Fruit fly (Drosophila melanogaster) whole organism, embryonic: ENCODE results near the gene NimC3.

ENCODE experiments used
- Abd-B ChIP-seq: fragments of 200-800 bp; sonication (Bioruptor generic); optimal IDR thresholded peaks from 2 replicates; lab custom pipeline; 2018; ENCODE audit warnings: missing biosample characterization, mild to moderate bottlenecking, missing genetic modification characterization, moderate library complexity
- Antp ChIP-seq: fragments of 200-800 bp; sonication (Bioruptor generic); optimal IDR thresholded peaks from 3 replicates; lab custom pipeline; 2016; ENCODE audit warnings: missing biosample characterization, missing genetic modification characterization
- CG10366 ChIP-seq: fragments of 200-800 bp; sonication (Bioruptor generic); IDR thresholded peaks from 2 replicates; pipeline ENCODE4 v1.3.6; 2022; ENCODE audit warnings: missing biosample characterization, missing genetic modification characterization
- CG10565 ChIP-seq: fragments of 200-800 bp; sonication (Bioruptor generic); optimal IDR thresholded peaks from 3 replicates; lab custom pipeline; 2016; ENCODE audit warnings: missing biosample characterization, mild to moderate bottlenecking, missing genetic modification characterization
- CG12155 ChIP-seq: fragments of 200-800 bp; sonication (Bioruptor generic); optimal IDR thresholded peaks from 3 replicates; lab custom pipeline; 2016; ENCODE audit warnings: missing biosample characterization, missing genetic modification characterization
- CG14710 ChIP-seq: fragments of 200-800 bp; sonication (Bioruptor generic); optimal IDR thresholded peaks from 3 replicates; lab custom pipeline; 2019; ENCODE audit warnings: missing biosample characterization, mild to moderate bottlenecking, missing genetic modification characterization, moderate library complexity
- CG1529 ChIP-seq: fragments of 200-800 bp; sonication (Bioruptor generic); optimal IDR thresholded peaks from 3 replicates; lab custom pipeline; 2018; ENCODE audit warnings: missing biosample characterization, missing genetic modification characterization
- CG15514 ChIP-seq: fragments of 200-800 bp; sonication (Bioruptor generic); optimal IDR thresholded peaks from 3 replicates; lab custom pipeline; 2017; ENCODE audit warnings: missing biosample characterization, missing genetic modification characterization, mild to moderate bottlenecking, moderate library complexity, missing genetic modification reagents
- CG31441 ChIP-seq: fragments of 200-800 bp; sonication (Bioruptor generic); IDR thresholded peaks from 2 replicates; pipeline ENCODE4 v1.3.6; 2022; ENCODE audit warnings: missing biosample characterization, missing genetic modification characterization
- CG3163 ChIP-seq: fragments of 200-800 bp; sonication (Bioruptor generic); optimal IDR thresholded peaks from 3 replicates; lab custom pipeline; 2016; ENCODE audit warnings: missing biosample characterization, missing genetic modification characterization
- CG5245 ChIP-seq: fragments of 200-800 bp; sonication (Bioruptor generic); optimal IDR thresholded peaks from 3 replicates; lab custom pipeline; 2016; ENCODE audit warnings: missing biosample characterization, missing genetic modification characterization
- CG6272 ChIP-seq: fragments of 200-800 bp; sonication (Bioruptor generic); IDR thresholded peaks from 2 replicates; pipeline ENCODE4 v1.3.6; 2022; ENCODE audit warnings: missing biosample characterization, missing genetic modification characterization
- CG6765 ChIP-seq: fragments of 200-800 bp; sonication (Bioruptor generic); optimal IDR thresholded peaks from 3 replicates; lab custom pipeline; 2017; ENCODE audit warnings: missing biosample characterization, mild to moderate bottlenecking, missing genetic modification characterization
- CG8478 ChIP-seq: fragments of >200 bp; optimal IDR thresholded peaks from 2 replicates; lab custom pipeline; 2018
- CG8765 ChIP-seq: fragments of 200-800 bp; sonication (Bioruptor generic); IDR thresholded peaks from 2 replicates; pipeline ENCODE4 v1.3.6; 2022; ENCODE audit warnings: missing biosample characterization, missing genetic modification characterization
- CG9817 ChIP-seq: fragments of 200-800 bp; sonication (Bioruptor generic); optimal IDR thresholded peaks from 2 replicates; lab custom pipeline; 2018; ENCODE audit warnings: missing biosample characterization, mild to moderate bottlenecking, missing genetic modification characterization, moderate library complexity
- CHES-1-like ChIP-seq: fragments of 200-800 bp; sonication (Bioruptor generic); optimal IDR thresholded peaks from 2 replicates; lab custom pipeline; 2016; ENCODE audit warnings: missing biosample characterization, missing genetic modification characterization
- CkIIα-i1 ChIP-seq: fragments of 200-800 bp; sonication (Bioruptor generic); IDR thresholded peaks from 2 replicates; pipeline ENCODE4 v1.3.6; 2022; ENCODE audit warnings: missing biosample characterization, missing genetic modification characterization
- Dip3 ChIP-seq: fragments of 200-800 bp; sonication (Bioruptor generic); optimal IDR thresholded peaks from 3 replicates; lab custom pipeline; 2016; ENCODE audit warnings: missing biosample characterization, missing genetic modification characterization
- Dll ChIP-seq: fragments of 200-800 bp; sonication (Bioruptor generic); IDR thresholded peaks from 4 replicates; pipeline ENCODE4 v1.3.6; 2022; ENCODE audit warnings: missing biosample characterization, missing genetic modification characterization; ENCODE audit not compliant: partially characterized antibody
- Doc3 ChIP-seq: fragments of 200-800 bp; sonication (Bioruptor generic); IDR thresholded peaks from 3 replicates; pipeline ENCODE4 v1.3.6; 2022; ENCODE audit warnings: missing biosample characterization, missing genetic modification characterization; ENCODE audit not compliant: partially characterized antibody
- HmgZ ChIP-seq: fragments of 200-800 bp; sonication (Bioruptor generic); optimal IDR thresholded peaks from 2 replicates; lab custom pipeline; 2018; ENCODE audit warnings: missing biosample characterization, mild to moderate bottlenecking, missing genetic modification characterization
- Hr78 ChIP-seq, 2 experiments: fragments of 200-800 bp in 1 of 2; fragments of >200 bp in 1 of 2; sonication (Bioruptor generic) in 1 of 2; optimal IDR thresholded peaks; 2 replicates each; lab custom pipeline; 2017 to 2019; ENCODE audit warnings: missing biosample characterization in 2 of 2, missing genetic modification characterization in 2 of 2, mild to moderate bottlenecking in 1 of 2, moderate library complexity in 1 of 2
- Max ChIP-seq: fragments of 200-800 bp; sonication (Bioruptor generic); optimal IDR thresholded peaks from 2 replicates; lab custom pipeline; 2016; ENCODE audit warnings: missing biosample characterization, mild to moderate bottlenecking, missing genetic modification characterization
- Myb ChIP-seq: fragments of 200-800 bp; sonication (Bioruptor generic); optimal IDR thresholded peaks from 2 replicates; lab custom pipeline; 2016; ENCODE audit warnings: missing biosample characterization, missing genetic modification characterization
- NK7.1 ChIP-seq: fragments of 200-800 bp; sonication (Bioruptor generic); optimal IDR thresholded peaks from 3 replicates; lab custom pipeline; 2016; ENCODE audit warnings: missing biosample characterization, missing genetic modification characterization
- Oaz ChIP-seq: fragments of 200-800 bp; sonication (Bioruptor generic); IDR thresholded peaks from 2 replicates; pipeline ENCODE4 v1.3.6; 2022; ENCODE audit warnings: missing biosample characterization, missing genetic modification characterization
- Pdp1 ChIP-seq, 2 experiments: fragments of 200-800 bp; sonication (Bioruptor generic); optimal IDR thresholded peaks; 3 replicates each; lab custom pipeline; 2016; ENCODE audit warnings: missing biosample characterization in 2 of 2, missing genetic modification characterization in 2 of 2, mild to moderate bottlenecking in 1 of 2, moderate library complexity in 1 of 2
- Ravus ChIP-seq: fragments of 200-800 bp; sonication (Bioruptor generic); IDR thresholded peaks from 2 replicates; pipeline ENCODE4 v1.3.6; 2022; ENCODE audit warnings: missing biosample characterization, missing genetic modification characterization
- Ssrp ChIP-seq: fragments of 200-800 bp; sonication (Bioruptor generic); optimal IDR thresholded peaks from 2 replicates; lab custom pipeline; 2018; ENCODE audit warnings: missing biosample characterization, mild to moderate bottlenecking, missing genetic modification characterization, moderate library complexity
- bab2 ChIP-seq: fragments of 200-800 bp; sonication (Bioruptor generic); optimal IDR thresholded peaks from 2 replicates; lab custom pipeline; 2016; ENCODE audit warnings: missing biosample characterization, missing genetic modification characterization
- bbx ChIP-seq: fragments of 200-800 bp; sonication (Bioruptor generic); IDR thresholded peaks from 2 replicates; pipeline ENCODE4 v1.3.6; 2022; ENCODE audit warnings: missing biosample characterization, missing genetic modification characterization; ENCODE audit not compliant: partially characterized antibody
- danr ChIP-seq: fragments of 200-800 bp; sonication (Bioruptor generic); IDR thresholded peaks from 2 replicates; pipeline ENCODE4 v1.3.6; 2022; ENCODE audit warnings: missing biosample characterization, missing genetic modification characterization
- dpn ChIP-seq, 2 experiments: fragments of 200-800 bp; sonication (Bioruptor generic); optimal IDR thresholded peaks; 3 replicates each; lab custom pipeline; 2016; ENCODE audit warnings: missing biosample characterization in 2 of 2, missing genetic modification characterization in 2 of 2
- eve ChIP-seq, 2 experiments: fragments of >200 bp; optimal IDR thresholded peaks; 2 replicates each; lab custom pipeline; 2017; ENCODE audit warnings: missing biosample characterization in 2 of 2, missing genetic modification characterization in 2 of 2
- hbn ChIP-seq: fragments of 200-800 bp; sonication (Bioruptor generic); IDR thresholded peaks from 2 replicates; pipeline ENCODE4 v1.3.6; 2022; ENCODE audit warnings: missing biosample characterization, missing genetic modification characterization; ENCODE audit not compliant: partially characterized antibody
- her ChIP-seq: fragments of 200-800 bp; sonication (Bioruptor generic); optimal IDR thresholded peaks from 2 replicates; lab custom pipeline; 2016; ENCODE audit warnings: missing biosample characterization, missing genetic modification characterization
- jumu ChIP-seq: fragments of 200-800 bp; sonication (Bioruptor generic); optimal IDR thresholded peaks from 3 replicates; lab custom pipeline; 2016; ENCODE audit warnings: missing biosample characterization, missing genetic modification characterization
- lbe ChIP-seq: fragments of 200-800 bp; sonication (Bioruptor generic); optimal IDR thresholded peaks from 2 replicates; lab custom pipeline; 2016; ENCODE audit warnings: missing biosample characterization, mild to moderate bottlenecking, missing genetic modification characterization
- lov ChIP-seq, 2 experiments: fragments of 200-800 bp in 1 of 2; fragments of >200 bp in 1 of 2; sonication (Bioruptor generic) in 1 of 2; IDR thresholded peaks in 1 of 2; optimal IDR thresholded peaks in 1 of 2; 2 replicates in 1 of 2; 3 replicates in 1 of 2; pipeline versions ENCODE4 v1.3.6 to Lab custom; 2017 to 2022; ENCODE audit warnings: missing biosample characterization in 1 of 2, missing genetic modification characterization in 1 of 2
- prd ChIP-seq, 3 experiments: fragments of >200 bp in 2 of 3; fragments of 200-800 bp in 1 of 3; sonication (Bioruptor generic) in 1 of 3; optimal IDR thresholded peaks in 2 of 3; IDR thresholded peaks in 1 of 3; 2 replicates in 2 of 3; 3 replicates in 1 of 3; pipeline versions ENCODE4 v1.3.6 to Lab custom; 2017 to 2022; ENCODE audit warnings: missing biosample characterization in 1 of 3, missing genetic modification characterization in 1 of 3
- sima ChIP-seq: fragments of 200-800 bp; sonication (Bioruptor generic); optimal IDR thresholded peaks from 2 replicates; lab custom pipeline; 2016; ENCODE audit warnings: missing biosample characterization, missing genetic modification characterization
- sisA ChIP-seq: fragments of 200-800 bp; sonication (Bioruptor generic); IDR thresholded peaks from 2 replicates; pipeline ENCODE4 v1.3.6; 2022; ENCODE audit warnings: missing biosample characterization, missing genetic modification characterization
- slou ChIP-seq: fragments of 200-800 bp; sonication (Bioruptor generic); optimal IDR thresholded peaks from 3 replicates; lab custom pipeline; 2016; ENCODE audit warnings: missing biosample characterization, missing genetic modification characterization
- ssp ChIP-seq: fragments of 200-800 bp; sonication (Bioruptor generic); IDR thresholded peaks from 2 replicates; pipeline ENCODE4 v1.3.6; 2022; ENCODE audit warnings: missing biosample characterization, missing genetic modification characterization
- tna ChIP-seq: fragments of 200-800 bp; sonication (Bioruptor generic); IDR thresholded peaks from 2 replicates; pipeline ENCODE4 v1.3.6; 2022; ENCODE audit warnings: missing biosample characterization, missing genetic modification characterization; ENCODE audit not compliant: partially characterized antibody
- trem ChIP-seq: fragments of 200-800 bp; optimal IDR thresholded peaks from 3 replicates; lab custom pipeline; 2019; ENCODE audit warnings: missing biosample characterization, mild to moderate bottlenecking, missing genetic modification characterization, moderate library complexity
- unc-4 ChIP-seq: fragments of 200-800 bp; sonication (Bioruptor generic); IDR thresholded peaks from 2 replicates; pipeline ENCODE4 v1.3.6; 2022; ENCODE audit warnings: missing biosample characterization, missing genetic modification characterization; ENCODE audit not compliant: partially characterized antibody
- wek ChIP-seq: fragments of 200-800 bp; sonication (Bioruptor generic); optimal IDR thresholded peaks from 3 replicates; lab custom pipeline; 2018; ENCODE audit warnings: missing biosample characterization, mild to moderate bottlenecking, missing genetic modification characterization, moderate library complexity

The NimC3 gene

dm6 chr2L:14047170-14047632 is 27.2 kb upstream of the NimC3 start, which contains the start of gene NimC4 (continued):
- TF ChIP-seq CHES-1-like (peak; percentile 46), sima (GFP tag; lab: Kevin White, UChicago) (no peak), ssp (GFP tag; lab: Robert Waterston, UW) (peak; percentile 41; the same call in 1 of the 2 replicates), CG6765 (GFP tag; lab: Kevin White, UChicago) (no peak), CG9817 (no peak), Ssrp (tag; lab: Kevin White, UChicago) (peak; percentile 73), Hr78 (GFP tag; optimal IDR thresholded peaks at IDR 0.05; lab: Kevin White, UChicago) (peak in 1 of 2 experiments; percentile 84), CG8478 (lab: Kevin White, UChicago) (no peak), CkIIα-i1 (no peak), her (GFP tag; lab: Kevin White, UChicago) (peak; percentile 33), prd (optimal IDR thresholded peaks at IDR 0.05; lab: Kevin White, UChicago) (no peak), prd (GFP tag; IDR thresholded peaks at IDR 0.05; lab: Robert Waterston, UW) (peak; percentile 99), danr (GFP tag; lab: Robert Waterston, UW) (peak; percentile 59), trem (tag; lab: Kevin White, UChicago) (peak; percentile 92), dpn (GFP tag; optimal IDR thresholded peaks at IDR 0.05; lab: Kevin White, UChicago) (peak; percentile 58 to 72), sisA (GFP tag; lab: Robert Waterston, UW) (peak; percentile 66), Doc3 (GFP tag; lab: Robert Waterston, UW) (no peak), HmgZ (no peak), CG31441 (GFP tag; lab: Robert Waterston, UW) (peak; percentile 85), Abd-B (GFP tag; lab: Kevin White, UChicago) (peak; percentile 63), bab2 (GFP tag; lab: Kevin White, UChicago) (peak; percentile 65), Pdp1 (GFP tag; optimal IDR thresholded peaks at IDR 0.05; lab: Kevin White, UChicago) (peak; percentile 74 to 83), CG10366 (peak; percentile 21), Max (GFP tag; lab: Kevin White, UChicago) (peak; percentile 67), CG3163 (peak; percentile 33), NK7.1 (GFP tag; lab: Kevin White, UChicago) (peak; percentile 62), Dll (GFP tag; lab: Robert Waterston, UW) (no peak), Dip3 (GFP tag; lab: Kevin White, UChicago) (no peak), unc-4 (no peak), eve (GFP tag; optimal IDR thresholded peaks at IDR 0.05; lab: Kevin White, UChicago) (peak in 1 of 2 experiments; percentile 99), wek (GFP tag; lab: Kevin White, UChicago) (no peak), CG8765 (peak; percentile 98), CG15514 (GFP tag; lab: Kevin White, UChicago) (no peak), bbx (no peak), CG10565 (GFP tag; lab: Kevin White, UChicago) (peak; percentile 45), CG1529 (peak; percentile 69), slou (GFP tag; lab: Kevin White, UChicago) (peak; percentile 35), CG6272 (peak; percentile 50), jumu (GFP tag; lab: Kevin White, UChicago) (peak; percentile 84), hbn (GFP tag; lab: Robert Waterston, UW) (no peak), CG5245 (peak; percentile 77), lov (optimal IDR thresholded peaks at IDR 0.05; lab: Kevin White, UChicago) (no peak), lov (GFP tag; IDR thresholded peaks at IDR 0.05; lab: Robert Waterston, UW) (peak; percentile 94), CG14710 (peak; percentile 93), Antp (GFP tag; lab: Kevin White, UChicago) (peak; percentile 77), lbe (GFP tag; lab: Kevin White, UChicago) (no peak), Ravus (no peak), CG12155 (peak; percentile 65), tna (GFP tag; lab: Robert Waterston, UW) (no peak), Myb (peak; percentile 49), Oaz (GFP tag; lab: Robert Waterston, UW) (no peak)
